Worm (Caenorhabditis elegans): ENCODE measurements around the gene his-71.

- no peak for TF ChIP-seq nhr-25 (tag; optimal IDR thresholded peaks at IDR 0.05)
- TF ChIP-seq ceh-82 (tag; optimal IDR thresholded peaks at IDR 0.05), result no peak
Measured at ce11 chrX:7992102-7992501, 10.2 kb upstream of the his-71 start.

Data from whole organism, L2 larva.